Worm (Caenorhabditis elegans): ENCODE measurements around the gene egl-26.

ce11 chrII:84134-84533, 14.7 kb downstream of the egl-26 start, which contains the start of gene C50D2.6:
- TF ChIP-seq tab-1 (GFP tag; IDR thresholded peaks at IDR 0.05), result no peak
- TF ChIP-seq flt-1 (GFP tag; IDR thresholded peaks at IDR 0.05), result no peak
- no peak for TF ChIP-seq med-1 (GFP tag; optimal IDR thresholded peaks at IDR 0.05; ENCODE audit: insufficient read depth)
- TF ChIP-seq T22C8.4 (GFP tag; IDR thresholded peaks at IDR 0.05), result no peak
- TF ChIP-seq ref-1 (GFP tag; conservative IDR thresholded peaks at IDR 0.05), result no peak
- TF ChIP-seq cog-1 (tag; optimal IDR thresholded peaks at IDR 0.05), result no peak

Data from whole organism, midembryonic.